Worm (Caenorhabditis elegans) whole organism, early embryonic: ENCODE measurements around the gene C13A10.1.

Source experiments
- B0310.2 ChIP-seq: sonication (generic microtip); optimal IDR thresholded peaks from 2 replicates; lab custom pipeline; 2016; ENCODE audit warnings: mild to moderate bottlenecking, missing genetic modification characterization, missing compliant biosample characterization
- aly-1 ChIP-seq: sonication (generic microtip); optimal IDR thresholded peaks from 2 replicates; lab custom pipeline; 2016; ENCODE audit warnings: missing genetic modification characterization, missing compliant biosample characterization
- ama-1 ChIP-seq: fragments of 150-350 bp; optimal IDR thresholded peaks from 2 replicates; lab custom pipeline; 2014
- flt-1 ChIP-seq: fragments of 200-800 bp; sonication (Bioruptor generic); IDR thresholded peaks from 2 replicates; pipeline ENCODE4 v1.3.6; 2022; ENCODE audit warnings: missing genetic modification characterization, missing compliant biosample characterization
- tbx-37 ChIP-seq: fragments of 200-800 bp; sonication (Bioruptor generic); conservative IDR thresholded peaks from 2 replicates; pipeline ENCODE4 v1.3.6; 2022; ENCODE audit warnings: missing genetic modification reagents, missing genetic modification characterization, missing compliant biosample characterization

ce11 chrII:1306036-1306435, 49.4 kb downstream of the C13A10.1 start, which contains the start of gene emc-2:
- TF ChIP-seq ama-1 (lab: Kevin White, UChicago) (no peak), B0310.2 (tag; lab: Kevin White, UChicago) (no peak), tbx-37 (no peak), aly-1 (no peak), flt-1 (GFP tag; lab: Robert Waterston, UW) (no peak)
